Worm (Caenorhabditis elegans) whole organism, young adult: ENCODE measurements around the gene F46B3.1.

Source experiments
- K12H6.12 ChIP-seq: fragments of 200-800 bp; sonication (Bioruptor generic); optimal IDR thresholded peaks from 2 replicates; lab custom pipeline; 2018; ENCODE audit warnings: mild to moderate bottlenecking, missing genetic modification characterization, missing compliant biosample characterization
- Y56A3A.18 ChIP-seq: fragments of 200-800 bp; sonication (Bioruptor generic); IDR thresholded peaks from 2 replicates; pipeline ENCODE4 v1.3.6; 2022; ENCODE audit warnings: missing genetic modification reagents, missing genetic modification characterization, missing compliant biosample characterization
- hlh-12 ChIP-seq: sonication (generic microtip); optimal IDR thresholded peaks from 2 replicates; lab custom pipeline; 2016; ENCODE audit warnings: missing genetic modification characterization, missing compliant biosample characterization
- lin-26 ChIP-seq: fragments of 200-800 bp; sonication (Bioruptor generic); IDR thresholded peaks from 2 replicates; pipeline ENCODE4 v1.3.6; 2022; ENCODE audit warnings: missing genetic modification reagents, missing genetic modification characterization, missing compliant biosample characterization
- madf-3 ChIP-seq: fragments of 200-800 bp; sonication (Bioruptor generic); IDR thresholded peaks from 2 replicates; pipeline ENCODE4 v1.3.6; 2022; ENCODE audit warnings: missing genetic modification reagents, missing genetic modification characterization, missing compliant biosample characterization
- pha-4 ChIP-seq: fragments of 150-350 bp; sonication (generic microtip); optimal IDR thresholded peaks from 2 replicates; lab custom pipeline; 2014; ENCODE audit warnings: missing biosample characterization, missing genetic modification reagents, missing genetic modification characterization
- unc-62 ChIP-seq: fragments of 150-350 bp; optimal IDR thresholded peaks from 2 replicates; lab custom pipeline; 2014; ENCODE audit warnings: missing biosample characterization, missing genetic modification reagents, missing genetic modification characterization

DNA sequence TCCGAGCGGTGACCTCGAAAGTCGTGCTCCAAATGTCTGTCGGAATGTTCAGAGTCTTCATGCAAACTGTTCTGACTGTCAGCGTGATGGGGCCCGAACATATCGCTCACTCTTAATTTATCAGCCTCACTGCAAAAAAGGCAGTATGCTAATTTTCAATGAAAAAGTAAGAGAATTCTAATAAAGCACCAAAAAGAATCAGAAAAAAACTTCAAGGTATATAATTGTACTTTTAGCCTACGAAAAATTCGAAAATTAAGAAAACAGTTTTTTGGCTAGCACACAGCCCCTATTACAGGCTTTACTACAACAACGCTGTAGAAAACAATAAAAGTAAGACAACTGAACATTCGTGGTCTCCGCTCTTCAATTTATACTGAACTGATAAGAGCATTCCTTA lies 35.2 kb downstream of the F46B3.1 start, which contains the start of gene F26F2.1:
- TF ChIP-seq pha-4 (tag; lab: Kevin White, UChicago) (no peak), unc-62 (GFP tag; lab: Kevin White, UChicago) (no peak), K12H6.12 (tag; lab: Kevin White, UChicago) (no peak), Y56A3A.18 (no peak), lin-26 (GFP tag; lab: Robert Waterston, UW) (no peak), hlh-12 (no peak), madf-3 (GFP tag; lab: Robert Waterston, UW) (no peak)
